Fruit fly (Drosophila melanogaster) whole organism, wandering third instar larva: Measurements from ENCODE around the gene Kots.
A peak's percentile ranks its signal among the peaks of the same experiment; 100 is the strongest.

Experiments used
- CG32264 ChIP-seq: fragments of 200-800 bp; sonication (Bioruptor generic); optimal IDR thresholded peaks from 2 replicates; lab custom pipeline; 2016; ENCODE audit warnings: missing biosample characterization, missing genetic modification characterization
- CG9705 ChIP-seq: fragments of 200-800 bp; sonication (Bioruptor generic); optimal IDR thresholded peaks from 2 replicates; lab custom pipeline; 2018; ENCODE audit warnings: missing biosample characterization, mild to moderate bottlenecking, missing genetic modification characterization
- CrebA ChIP-seq: fragments of 200-800 bp; sonication (Bioruptor generic); optimal IDR thresholded peaks from 2 replicates; lab custom pipeline; 2016; ENCODE audit warnings: missing biosample characterization, mild to moderate bottlenecking, missing genetic modification characterization, borderline replicate concordance
- Dfd ChIP-seq: fragments of >200 bp; optimal IDR thresholded peaks from 2 replicates; lab custom pipeline; 2017; ENCODE audit warnings: missing biosample characterization, missing genetic modification characterization
- GATAd ChIP-seq: sonication (Bioruptor generic); optimal IDR thresholded peaks from 2 replicates; lab custom pipeline; 2016; ENCODE audit warnings: missing biosample characterization, missing genetic modification characterization
- HLH106 ChIP-seq: fragments of 200-800 bp; optimal IDR thresholded peaks from 3 replicates; lab custom pipeline; 2019; ENCODE audit warnings: missing biosample characterization, mild to moderate bottlenecking, missing genetic modification characterization, moderate library complexity
- Hnf4 ChIP-seq: fragments of 200-800 bp; sonication (Bioruptor generic); optimal IDR thresholded peaks from 2 replicates; lab custom pipeline; 2016; ENCODE audit warnings: missing biosample characterization, mild to moderate bottlenecking, missing genetic modification characterization
- Hr83 ChIP-seq: fragments of 200-300 bp; sonication (Bioruptor generic); optimal IDR thresholded peaks from 2 replicates; lab custom pipeline; 2016; ENCODE audit warnings: missing biosample characterization, mild to moderate bottlenecking, missing genetic modification characterization, moderate library complexity; ENCODE audit not compliant: poor library complexity, severe bottlenecking
- Jra ChIP-seq: sonication (Bioruptor generic); optimal IDR thresholded peaks from 2 replicates; lab custom pipeline; 2016; ENCODE audit warnings: missing biosample characterization, missing genetic modification characterization
- Myc ChIP-seq: fragments of >200 bp; optimal IDR thresholded peaks from 2 replicates; lab custom pipeline; 2017
- N ChIP-seq: fragments of >200 bp; optimal IDR thresholded peaks from 2 replicates; lab custom pipeline; 2018; ENCODE audit warnings: missing biosample characterization, missing external identifiers, missing genetic modification characterization
- OdsH ChIP-seq: fragments of 200-800 bp; sonication (Bioruptor generic); optimal IDR thresholded peaks from 2 replicates; lab custom pipeline; 2016; ENCODE audit warnings: missing biosample characterization, mild to moderate bottlenecking, missing genetic modification characterization
- Sp1 ChIP-seq: fragments of 200-800 bp; sonication (Bioruptor generic); optimal IDR thresholded peaks from 3 replicates; lab custom pipeline; 2019; ENCODE audit warnings: missing biosample characterization, mild to moderate bottlenecking, missing genetic modification characterization, moderate library complexity
- Vsx2 ChIP-seq: fragments of 200-300, 225-300 bp; sonication (Bioruptor generic); optimal IDR thresholded peaks from 2 replicates; lab custom pipeline; 2018; ENCODE audit warnings: missing biosample characterization, missing genetic modification characterization; ENCODE audit not compliant: partially characterized antibody
- br ChIP-seq: fragments of 200-800 bp; sonication (Bioruptor generic); optimal IDR thresholded peaks from 2 replicates; lab custom pipeline; 2016; ENCODE audit warnings: missing biosample characterization, missing genetic modification characterization
- brk ChIP-seq: fragments of 200-800 bp; sonication (Bioruptor generic); optimal IDR thresholded peaks from 2 replicates; lab custom pipeline; 2016; ENCODE audit warnings: missing biosample characterization, mild to moderate bottlenecking, missing genetic modification characterization
- dsf ChIP-seq: sonication (Bioruptor generic); optimal IDR thresholded peaks from 2 replicates; lab custom pipeline; 2016; ENCODE audit warnings: missing biosample characterization, missing genetic modification characterization, borderline replicate concordance
- ey ChIP-seq: fragments of 200-800 bp; sonication (Bioruptor generic); optimal IDR thresholded peaks from 2 replicates; lab custom pipeline; 2016; ENCODE audit warnings: missing biosample characterization, missing genetic modification characterization
- foxo ChIP-seq, 2 experiments: fragments of 200-800 bp; sonication (Bioruptor generic); optimal IDR thresholded peaks; 2 replicates in 1 of 2; 3 replicates in 1 of 2; lab custom pipeline; 2016 to 2017; ENCODE audit warnings: missing biosample characterization in 2 of 2, missing genetic modification characterization in 2 of 2
- fru ChIP-seq: fragments of 200-800 bp; sonication (Bioruptor generic); optimal IDR thresholded peaks from 3 replicates; lab custom pipeline; 2016; ENCODE audit warnings: missing biosample characterization, mild to moderate bottlenecking, missing genetic modification characterization
- h ChIP-seq: fragments of 200-800 bp; sonication (Bioruptor generic); optimal IDR thresholded peaks from 3 replicates; lab custom pipeline; 2016; ENCODE audit warnings: missing biosample characterization, mild to moderate bottlenecking, missing genetic modification characterization
- jim ChIP-seq: fragments of 175-275, 200-325 bp; sonication (Bioruptor generic); optimal IDR thresholded peaks from 2 replicates; lab custom pipeline; 2016; ENCODE audit warnings: missing biosample characterization, mild to moderate bottlenecking, missing genetic modification characterization
- lola ChIP-seq: fragments of >200 bp; optimal IDR thresholded peaks from 2 replicates; lab custom pipeline; 2017; ENCODE audit warnings: missing biosample characterization, missing genetic modification characterization
- pan ChIP-seq: fragments of >200 bp; optimal IDR thresholded peaks from 2 replicates; lab custom pipeline; 2017
- psq ChIP-seq: fragments of 200-800 bp; sonication (Bioruptor generic); optimal IDR thresholded peaks from 3 replicates; lab custom pipeline; 2017; ENCODE audit warnings: missing biosample characterization, mild to moderate bottlenecking, missing genetic modification characterization, moderate library complexity
- rgr ChIP-seq: fragments of 200-800 bp; sonication (Bioruptor generic); optimal IDR thresholded peaks from 3 replicates; lab custom pipeline; 2016; ENCODE audit warnings: missing biosample characterization, mild to moderate bottlenecking, missing genetic modification characterization
- sage ChIP-seq: fragments of 200-800 bp; sonication (Bioruptor generic); optimal IDR thresholded peaks from 2 replicates; lab custom pipeline; 2016; ENCODE audit warnings: missing biosample characterization, mild to moderate bottlenecking, missing genetic modification characterization
- sv ChIP-seq: fragments of 200-800 bp; sonication (Bioruptor generic); optimal IDR thresholded peaks from 3 replicates; lab custom pipeline; 2016; ENCODE audit warnings: missing biosample characterization, missing genetic modification characterization
- tai ChIP-seq: sonication (Bioruptor generic); optimal IDR thresholded peaks from 2 replicates; lab custom pipeline; 2016; ENCODE audit warnings: missing biosample characterization, missing genetic modification characterization
- usp ChIP-seq: fragments of >200 bp; optimal IDR thresholded peaks from 2 replicates; lab custom pipeline; 2017; ENCODE audit warnings: missing biosample characterization, missing genetic modification characterization
- woc ChIP-seq: sonication (Bioruptor generic); optimal IDR thresholded peaks from 2 replicates; lab custom pipeline; 2016; ENCODE audit warnings: missing biosample characterization, mild to moderate bottlenecking, missing genetic modification characterization

The Kots gene

dm6 chr3R:13933966-13934365 is 30.0 kb downstream of the Kots start:
- peak; percentile 61 for TF ChIP-seq Dfd (GFP tag; lab: Kevin White, UChicago)
- TF ChIP-seq h (GFP tag; lab: Kevin White, UChicago), result no peak

- TF ChIP-seq br (GFP tag; lab: Kevin White, UChicago) (peak; percentile 38), ey (peak; percentile 59), foxo (GFP tag; optimal IDR thresholded peaks at IDR 0.05; lab: Kevin White, UChicago) (peak in 1 of 2 experiments; percentile 50), Sp1 (GFP tag; lab: Kevin White, UChicago) (peak; percentile 54), HLH106 (tag; lab: Kevin White, UChicago) (peak; percentile 21), psq (GFP tag; lab: Kevin White, UChicago) (peak; percentile 56), OdsH (peak; percentile 44), brk (GFP tag; lab: Kevin White, UChicago) (peak; percentile 39), jim (GFP tag; lab: Kevin White, UChicago) (no peak), fru (GFP tag; lab: Kevin White, UChicago) (peak; percentile 36), woc (GFP tag; lab: Kevin White, UChicago) (peak; percentile 25), h (GFP tag; lab: Kevin White, UChicago) (peak; percentile 63), Hnf4 (GFP tag; lab: Kevin White, UChicago) (peak; percentile 45), Hr83 (GFP tag; lab: Kevin White, UChicago) (no peak), rgr (GFP tag; lab: Kevin White, UChicago) (peak; percentile 64), Myc (lab: Kevin White, UChicago) (no peak)
Measured at dm6 chr3R:13931813-13932212, 32.2 kb downstream of the Kots start.

dm6 chr3R:13930252-13930651 is 33.7 kb downstream of the Kots start:
- no peak for TF ChIP-seq foxo (GFP tag; optimal IDR thresholded peaks at IDR 0.05; lab: Kevin White, UChicago)
- TF ChIP-seq CG9705 (GFP tag; lab: Kevin White, UChicago), result no peak
- no peak for TF ChIP-seq HLH106 (tag; lab: Kevin White, UChicago)
- no peak for TF ChIP-seq GATAd (GFP tag; lab: Kevin White, UChicago)
- TF ChIP-seq jim (GFP tag; lab: Kevin White, UChicago), result no peak
- no peak for TF ChIP-seq CrebA (GFP tag; lab: Kevin White, UChicago)
- no peak for TF ChIP-seq N (GFP tag; lab: Kevin White, UChicago)
- no peak for TF ChIP-seq dsf (GFP tag; lab: Kevin White, UChicago)
- no peak for TF ChIP-seq Hr83 (GFP tag; lab: Kevin White, UChicago)
- no peak for TF ChIP-seq usp (GFP tag; lab: Kevin White, UChicago)
- no peak for TF ChIP-seq Vsx2
- TF ChIP-seq Dfd (GFP tag; lab: Kevin White, UChicago), result no peak
- no peak for TF ChIP-seq sage (GFP tag; lab: Kevin White, UChicago)

- no peak for TF ChIP-seq Hnf4 (GFP tag; lab: Kevin White, UChicago)
- no peak for TF ChIP-seq h (GFP tag; lab: Kevin White, UChicago)
- TF ChIP-seq sv (GFP tag; lab: Kevin White, UChicago), result no peak
- no peak for TF ChIP-seq woc (GFP tag; lab: Kevin White, UChicago)
- TF ChIP-seq, all 38 proteins: peak for 0
Measured at dm6 chr3R:13927543-13927942, 36.4 kb downstream of the Kots start.

dm6 chr3R:13923626-13924025 is 40.3 kb downstream of the Kots start:
- TF ChIP-seq h (GFP tag; lab: Kevin White, UChicago) (no peak), brk (GFP tag; lab: Kevin White, UChicago) (no peak), lola (GFP tag; lab: Kevin White, UChicago) (no peak), Hnf4 (GFP tag; lab: Kevin White, UChicago) (no peak), CrebA (GFP tag; lab: Kevin White, UChicago) (no peak), CG32264 (GFP tag; lab: Kevin White, UChicago) (no peak), jim (GFP tag; lab: Kevin White, UChicago) (no peak), woc (GFP tag; lab: Kevin White, UChicago) (no peak), dsf (GFP tag; lab: Kevin White, UChicago) (no peak), Jra (GFP tag; lab: Kevin White, UChicago) (no peak), Hr83 (GFP tag; lab: Kevin White, UChicago) (no peak), pan (no peak), tai (no peak)
